Fruit fly (Drosophila melanogaster): ENCODE data around the gene Smox.

Smox gene

DNA sequence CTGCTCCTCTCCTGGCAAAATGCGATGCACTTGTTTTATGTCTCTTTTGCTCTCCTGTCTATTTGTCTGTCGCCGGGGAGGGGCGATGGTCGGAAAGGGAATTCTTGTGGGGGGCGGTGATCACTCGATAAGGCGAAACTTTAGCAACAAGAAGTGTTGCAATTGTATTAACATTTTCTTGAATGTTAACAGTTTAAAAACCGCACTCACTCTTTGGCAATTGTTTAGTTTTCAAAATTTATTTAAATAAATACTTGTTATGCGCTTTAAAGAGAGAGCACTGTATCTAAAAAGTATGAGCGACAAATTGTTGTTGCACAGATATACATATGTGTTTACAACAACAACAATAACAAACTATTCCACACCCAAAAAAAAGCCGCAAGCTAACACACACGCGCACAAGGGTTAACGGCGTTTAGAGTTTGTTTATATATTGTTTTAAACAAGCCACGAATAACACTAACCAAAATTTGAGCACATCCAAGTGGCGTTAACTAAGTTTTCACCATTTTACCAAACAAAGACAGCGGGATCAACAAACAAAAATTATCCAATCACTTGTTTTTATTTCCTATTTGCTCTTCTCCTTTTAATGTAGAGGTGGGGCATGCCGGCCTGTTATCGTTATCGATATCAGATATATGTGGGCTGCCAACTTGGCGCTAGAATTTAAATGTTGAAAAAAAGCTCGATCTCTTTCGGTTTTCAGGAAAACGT lies 40.4 kb downstream of the Smox start, which contains the start of gene CG2258 (continued):
- TF ChIP-seq fd59A (GFP tag; optimal IDR thresholded peaks at IDR 0.05) (peak; percentile 85), net (GFP tag; optimal IDR thresholded peaks at IDR 0.05) (peak; percentile 93), OdsH (GFP tag; optimal IDR thresholded peaks at IDR 0.05) (peak; percentile 94), fd85E (GFP tag; optimal IDR thresholded peaks at IDR 0.05) (peak; percentile 54), CG7368 (GFP tag; optimal IDR thresholded peaks at IDR 0.05) (peak; percentile 75), Blimp-1 (GFP tag; optimal IDR thresholded peaks at IDR 0.05) (peak; percentile 24), CG10669 (GFP tag; optimal IDR thresholded peaks at IDR 0.05) (peak; percentile 90), CG9139 (GFP tag; optimal IDR thresholded peaks at IDR 0.05) (peak; percentile 75), CG16779 (tag; optimal IDR thresholded peaks at IDR 0.05) (peak; percentile 57)

dm6 chrX:8100826-8101079 lies 41.3 kb downstream of the Smox start:
- no peak for TF ChIP-seq fd59A (GFP tag; optimal IDR thresholded peaks at IDR 0.05)
- TF ChIP-seq CG8632 (GFP tag; optimal IDR thresholded peaks at IDR 0.05), result no peak
- TF ChIP-seq vri (GFP tag; optimal IDR thresholded peaks at IDR 0.05), result no peak
- TF ChIP-seq Ets96B (tag; optimal IDR thresholded peaks at IDR 0.05), result no peak
- TF ChIP-seq dsx (GFP tag; optimal IDR thresholded peaks at IDR 0.05; ENCODE audit: poor library complexity, severe bottlenecking), result no peak
- TF ChIP-seq Lpt (GFP tag; optimal IDR thresholded peaks at IDR 0.05), result no peak
- no peak for TF ChIP-seq achi (GFP tag; optimal IDR thresholded peaks at IDR 0.05)

DNA sequence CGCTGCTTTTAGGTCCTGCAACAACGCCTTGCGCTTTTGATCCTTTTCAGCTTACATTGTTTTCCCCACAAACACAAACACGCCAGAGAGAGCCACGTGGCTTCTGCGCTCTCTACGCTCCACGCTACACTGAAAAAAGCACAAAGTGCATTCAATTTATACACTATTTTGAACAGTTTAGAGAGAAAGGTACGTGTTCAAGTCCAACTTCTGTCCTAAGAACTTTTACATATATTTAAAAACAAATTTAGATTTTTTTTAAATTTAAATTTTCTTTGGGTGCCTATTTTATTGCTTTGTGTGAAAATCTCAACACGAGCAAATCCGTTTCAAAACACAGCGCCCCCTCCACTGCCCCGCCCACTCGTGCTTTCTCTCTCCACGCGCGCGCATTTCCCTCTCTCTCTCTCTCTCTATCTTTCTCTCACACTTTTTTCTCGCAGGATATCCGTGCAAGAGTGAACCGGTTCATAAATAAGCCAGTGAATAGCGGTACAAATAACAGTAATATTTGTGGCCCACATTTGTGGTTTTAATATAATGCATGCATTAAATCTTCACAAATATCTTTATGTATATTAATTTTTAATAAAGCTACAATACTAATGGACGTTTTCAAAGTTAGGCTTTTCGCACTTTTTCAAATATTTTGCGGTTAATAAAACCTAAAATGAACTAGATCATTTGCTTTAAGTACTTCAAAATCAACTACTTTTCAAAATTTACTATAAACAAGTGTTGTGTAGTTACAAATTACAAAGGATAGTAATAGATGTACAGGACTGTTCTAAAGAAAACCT lies 41.9 kb downstream of the Smox start:
- peak; percentile 71 for TF ChIP-seq CG8632 (GFP tag; optimal IDR thresholded peaks at IDR 0.05)
- peak; percentile 90 for TF ChIP-seq CG6163 (GFP tag; IDR thresholded peaks at IDR 0.05)
- peak; percentile 78 for TF ChIP-seq CG6276 (GFP tag; optimal IDR thresholded peaks at IDR 0.05)
- TF ChIP-seq Eip78C (GFP tag), result peak; percentile 93
- peak; percentile 78 for TF ChIP-seq CG11294 (GFP tag; IDR thresholded peaks at IDR 0.05)
- TF ChIP-seq dac (GFP tag; optimal IDR thresholded peaks at IDR 0.05), result peak; percentile 60
- no peak for TF ChIP-seq Hr38 (GFP tag; optimal IDR thresholded peaks at IDR 0.05)
- peak; percentile 63 for TF ChIP-seq CG31627 (GFP tag; optimal IDR thresholded peaks at IDR 0.05)
- TF ChIP-seq achi (GFP tag; optimal IDR thresholded peaks at IDR 0.05), result peak; percentile 79
- TF ChIP-seq CG16779 (tag; optimal IDR thresholded peaks at IDR 0.05), result peak; percentile 60
- peak; percentile 90 for TF ChIP-seq CG8119 (GFP tag; IDR thresholded peaks at IDR 0.05)
- peak; percentile 52 to 76 for TF ChIP-seq salr (GFP tag; optimal IDR thresholded peaks at IDR 0.05)
- TF ChIP-seq CG1621 (tag; optimal IDR thresholded peaks at IDR 0.05), result peak; percentile 70
- peak; percentile 60 for TF ChIP-seq CG6808 (GFP tag; optimal IDR thresholded peaks at IDR 0.05)
- TF ChIP-seq CG11902 (GFP tag; optimal IDR thresholded peaks at IDR 0.05), result peak; percentile 13
- TF ChIP-seq topi (GFP tag; optimal IDR thresholded peaks at IDR 0.05), result peak; percentile 73
- peak; percentile 76 for TF ChIP-seq Eip75B (GFP tag; optimal IDR thresholded peaks at IDR 0.05)
- peak; percentile 79 for TF ChIP-seq Hr4 (GFP tag; optimal IDR thresholded peaks at IDR 0.05)
- peak; percentile 41 for TF ChIP-seq Eip93F (GFP tag; optimal IDR thresholded peaks at IDR 0.05)
- peak; percentile 64 for TF ChIP-seq CG9139 (GFP tag; optimal IDR thresholded peaks at IDR 0.05)
- peak; percentile 79 for TF ChIP-seq net (GFP tag; optimal IDR thresholded peaks at IDR 0.05)
- peak; percentile 70 for TF ChIP-seq CG7368 (GFP tag; optimal IDR thresholded peaks at IDR 0.05)
- TF ChIP-seq CG3032 (tag; optimal IDR thresholded peaks at IDR 0.05), result peak; percentile 81
- TF ChIP-seq CG32006 (GFP tag; optimal IDR thresholded peaks at IDR 0.05), result peak; percentile 87
- peak; percentile 66 to 76 for TF ChIP-seq ss (GFP tag; optimal IDR thresholded peaks at IDR 0.05)
- TF ChIP-seq Ets96B (tag; optimal IDR thresholded peaks at IDR 0.05), result peak; percentile 81
- TF ChIP-seq Gug (GFP tag; IDR thresholded peaks at IDR 0.05), result peak; percentile 84
- peak; percentile 73 for TF ChIP-seq lz (GFP tag; optimal IDR thresholded peaks at IDR 0.05)
- TF ChIP-seq Met (GFP tag; optimal IDR thresholded peaks at IDR 0.05), result peak; percentile 77
- TF ChIP-seq Lpt (GFP tag; optimal IDR thresholded peaks at IDR 0.05), result peak; percentile 66
- peak; percentile 72 for TF ChIP-seq Sox102F (GFP tag; optimal IDR thresholded peaks at IDR 0.05)
- peak; percentile 85 for TF ChIP-seq CG10631 (GFP tag; optimal IDR thresholded peaks at IDR 0.05)
- TF ChIP-seq CG3919 (GFP tag; optimal IDR thresholded peaks at IDR 0.05), result peak; percentile 83
- peak; percentile 29 for TF ChIP-seq Ets21C (GFP tag; optimal IDR thresholded peaks at IDR 0.05)
- peak; percentile 20 for TF ChIP-seq CG8319 (GFP tag; optimal IDR thresholded peaks at IDR 0.05)
- TF ChIP-seq CG10669 (GFP tag; optimal IDR thresholded peaks at IDR 0.05), result peak; percentile 71
- TF ChIP-seq CG6792 (GFP tag; optimal IDR thresholded peaks at IDR 0.05), result peak; percentile 77
- TF ChIP-seq CG4318 (GFP tag; optimal IDR thresholded peaks at IDR 0.05), result peak; percentile 69

Data from whole organism, prepupa.